Worm (Caenorhabditis elegans) whole organism, L2 larva: Measurements from ENCODE around the gene F56A8.3.

ENCODE experiments used
- C34F6.9 ChIP-seq: fragments of 150-350 bp; optimal IDR thresholded peaks from 2 replicates; lab custom pipeline; 2014; ENCODE audit warnings: missing biosample characterization, missing genetic modification characterization
- R02D3.7 ChIP-seq: fragments of 150-350 bp; optimal IDR thresholded peaks from 2 replicates; lab custom pipeline; 2014; ENCODE audit warnings: missing biosample characterization, missing genetic modification characterization
- Y55F3AM.14 ChIP-seq: fragments of 200-800 bp; sonication (Bioruptor generic); optimal IDR thresholded peaks from 2 replicates; lab custom pipeline; 2018; ENCODE audit warnings: mild to moderate bottlenecking, missing genetic modification characterization, missing compliant biosample characterization
- aly-2 ChIP-seq: fragments of 150-350 bp; optimal IDR thresholded peaks from 2 replicates; lab custom pipeline; 2014; ENCODE audit warnings: missing biosample characterization, missing genetic modification characterization
- ama-1 ChIP-seq: fragments of 150-350 bp; optimal IDR thresholded peaks from 2 replicates; lab custom pipeline; 2018; ENCODE audit warnings: inconsistent platforms
- ceh-16 ChIP-seq: fragments of 150-350 bp; optimal IDR thresholded peaks from 2 replicates; lab custom pipeline; 2014; ENCODE audit warnings: missing biosample characterization, missing genetic modification characterization
- ceh-82 ChIP-seq: fragments of 150-350 bp; optimal IDR thresholded peaks from 2 replicates; lab custom pipeline; 2014; ENCODE audit warnings: missing biosample characterization, missing genetic modification characterization
- crh-2 ChIP-seq: sonication (generic microtip); optimal IDR thresholded peaks from 2 replicates; lab custom pipeline; 2017; ENCODE audit warnings: missing biosample characterization, missing genetic modification characterization
- egl-27 ChIP-seq: sonication (generic microtip); optimal IDR thresholded peaks from 3 replicates; lab custom pipeline; 2017; ENCODE audit warnings: missing biosample characterization, missing genetic modification reagents, missing genetic modification characterization
- elt-1 ChIP-seq: fragments of 150-350 bp; optimal IDR thresholded peaks from 2 replicates; lab custom pipeline; 2014; ENCODE audit warnings: missing biosample characterization, missing genetic modification characterization
- elt-3 ChIP-seq: sonication (generic microtip); optimal IDR thresholded peaks from 2 replicates; lab custom pipeline; 2017; ENCODE audit warnings: missing biosample characterization, missing genetic modification characterization
- fos-1 ChIP-seq: fragments of 150-350 bp; optimal IDR thresholded peaks from 2 replicates; lab custom pipeline; 2014; ENCODE audit warnings: missing biosample characterization, missing genetic modification characterization
- gmeb-1 ChIP-seq: fragments of 150-350 bp; optimal IDR thresholded peaks from 2 replicates; lab custom pipeline; 2014; ENCODE audit warnings: missing biosample characterization, missing genetic modification characterization
- lin-11 ChIP-seq: fragments of 150-350 bp; sonication (generic microtip); optimal IDR thresholded peaks from 2 replicates; lab custom pipeline; 2014; ENCODE audit warnings: missing biosample characterization, missing genetic modification characterization, inconsistent platforms, mixed read lengths
- lsy-2 ChIP-seq, 2 experiments: fragments of 150-350 bp in 1 of 2; sonication (generic microtip) in 1 of 2; optimal IDR thresholded peaks; 2 replicates each; lab custom pipeline; 2014 to 2017; ENCODE audit warnings: missing biosample characterization in 2 of 2, missing genetic modification characterization in 2 of 2
- mab-5 ChIP-seq: fragments of 150-350 bp; optimal IDR thresholded peaks from 2 replicates; lab custom pipeline; 2014; ENCODE audit warnings: missing biosample characterization, missing genetic modification characterization
- mbf-1 ChIP-seq: sonication (generic microtip); optimal IDR thresholded peaks from 2 replicates; lab custom pipeline; 2017; ENCODE audit warnings: missing biosample characterization, missing genetic modification characterization
- mdl-1 ChIP-seq, 2 experiments: fragments of 150-350 bp in 1 of 2; sonication (generic microtip) in 1 of 2; optimal IDR thresholded peaks; 2 replicates each; lab custom pipeline; 2017; ENCODE audit warnings: missing biosample characterization in 2 of 2, missing genetic modification characterization in 2 of 2
- nhr-10 ChIP-seq: sonication (generic microtip); optimal IDR thresholded peaks from 2 replicates; lab custom pipeline; 2017; ENCODE audit warnings: missing biosample characterization, missing genetic modification characterization
- nhr-11 ChIP-seq: fragments of 150-350 bp; optimal IDR thresholded peaks from 2 replicates; lab custom pipeline; 2014; ENCODE audit warnings: missing biosample characterization, missing genetic modification characterization
- nhr-12 ChIP-seq: fragments of 150-350 bp; optimal IDR thresholded peaks from 2 replicates; lab custom pipeline; 2014; ENCODE audit warnings: missing biosample characterization, missing genetic modification characterization
- nhr-129 ChIP-seq: fragments of 150-350 bp; optimal IDR thresholded peaks from 2 replicates; lab custom pipeline; 2014; ENCODE audit warnings: missing biosample characterization, missing genetic modification characterization
- nhr-21 ChIP-seq: fragments of 150-350 bp; optimal IDR thresholded peaks from 2 replicates; lab custom pipeline; 2014; ENCODE audit warnings: missing biosample characterization, missing genetic modification characterization
- nhr-25 ChIP-seq: fragments of 150-350 bp; sonication (generic microtip); optimal IDR thresholded peaks from 3 replicates; lab custom pipeline; 2014; ENCODE audit warnings: missing biosample characterization, missing genetic modification characterization
- nhr-6 ChIP-seq: fragments of 150-350 bp; optimal IDR thresholded peaks from 2 replicates; lab custom pipeline; 2014; ENCODE audit warnings: missing biosample characterization, missing genetic modification characterization
- nhr-77 ChIP-seq: fragments of 150-350 bp; optimal IDR thresholded peaks from 2 replicates; lab custom pipeline; 2014; ENCODE audit warnings: missing biosample characterization, missing genetic modification characterization
- sem-4 ChIP-seq: fragments of 150-350 bp; optimal IDR thresholded peaks from 2 replicates; lab custom pipeline; 2014; ENCODE audit warnings: missing biosample characterization, missing genetic modification reagents, missing genetic modification characterization
- sma-3 ChIP-seq: sonication (generic microtip); optimal IDR thresholded peaks from 2 replicates; lab custom pipeline; 2016; ENCODE audit warnings: missing genetic modification reagents, missing genetic modification characterization, missing compliant biosample characterization
- sma-9 ChIP-seq, 2 experiments: fragments of 150-350 bp in 1 of 2; sonication (generic microtip) in 1 of 2; optimal IDR thresholded peaks; 2 replicates each; lab custom pipeline; 2014 to 2016; ENCODE audit warnings: missing genetic modification characterization in 2 of 2, mild to moderate bottlenecking in 1 of 2, missing biosample characterization in 1 of 2, missing compliant biosample characterization in 1 of 2, missing genetic modification reagents in 1 of 2, moderate library complexity in 1 of 2
- snpc-4 ChIP-seq: fragments of 150-350 bp; optimal IDR thresholded peaks from 2 replicates; lab custom pipeline; 2014; ENCODE audit warnings: missing biosample characterization, missing genetic modification characterization
- unc-39 ChIP-seq: fragments of 150-350 bp; optimal IDR thresholded peaks from 2 replicates; lab custom pipeline; 2014; ENCODE audit warnings: missing biosample characterization, missing genetic modification characterization
- unc-55 ChIP-seq: fragments of 150-350 bp; sonication (generic microtip); optimal IDR thresholded peaks from 3 replicates; lab custom pipeline; 2014; ENCODE audit warnings: missing biosample characterization, missing genetic modification reagents, missing genetic modification characterization
- unc-62 ChIP-seq: fragments of 150-350 bp; optimal IDR thresholded peaks from 2 replicates; lab custom pipeline; 2014; ENCODE audit warnings: missing biosample characterization, missing genetic modification reagents, missing genetic modification characterization
- zag-1 ChIP-seq: fragments of 150-350 bp; optimal IDR thresholded peaks from 2 replicates; lab custom pipeline; 2014; ENCODE audit warnings: missing biosample characterization, missing genetic modification characterization
- ztf-11 ChIP-seq: sonication (generic microtip); optimal IDR thresholded peaks from 2 replicates; lab custom pipeline; 2017; ENCODE audit warnings: missing biosample characterization, missing genetic modification characterization
- ztf-4 ChIP-seq: fragments of 150-350 bp; optimal IDR thresholded peaks from 2 replicates; lab custom pipeline; 2014; ENCODE audit warnings: missing biosample characterization, missing genetic modification characterization

The F56A8.3 gene

DNA sequence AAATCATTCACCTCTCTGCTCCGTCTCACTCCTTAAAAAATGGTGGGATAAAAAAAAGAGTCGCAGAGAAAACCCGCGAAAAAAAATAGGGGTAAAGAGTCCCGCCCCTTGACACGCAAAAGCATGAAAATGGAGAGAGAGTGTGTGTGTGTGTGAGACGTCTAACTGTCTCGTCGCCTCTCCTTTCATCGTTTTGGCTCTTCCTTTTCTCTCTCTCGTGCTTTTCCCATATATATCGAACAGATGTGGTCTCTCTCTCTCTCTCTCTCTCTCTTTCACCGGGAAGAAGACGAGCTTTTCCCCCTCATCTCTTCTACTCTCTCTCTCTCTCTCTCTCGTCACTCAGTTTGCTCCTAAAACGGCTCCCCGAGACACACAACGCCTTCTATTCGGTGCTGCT lies 19.1 kb downstream of the F56A8.3 start (continued):
- TF ChIP-seq sem-4 (tag; lab: Kevin White, UChicago) (peak; percentile 74), zag-1 (tag; lab: Kevin White, UChicago) (peak; percentile 86), unc-62 (GFP tag; lab: Kevin White, UChicago) (no peak), nhr-25 (tag; lab: Kevin White, UChicago) (no peak), ceh-16 (tag; lab: Kevin White, UChicago) (no peak), ztf-11 (tag; lab: Kevin White, UChicago) (no peak), mbf-1 (tag; lab: Kevin White, UChicago) (no peak), sma-9 (GFP tag; optimal IDR thresholded peaks at IDR 0.05; lab: Kevin White, UChicago) (peak; percentile 85), sma-9 (tag; optimal IDR thresholded peaks at IDR 0.05; lab: Kevin White, UChicago) (no peak), lsy-2 (tag; optimal IDR thresholded peaks at IDR 0.05; lab: Kevin White, UChicago) (peak; percentile 4 to 76), ztf-4 (tag; lab: Kevin White, UChicago) (peak; percentile 17), egl-27 (tag; lab: Kevin White, UChicago) (peak; percentile 47), C34F6.9 (peak; percentile 89), elt-3 (no peak), Y55F3AM.14 (GFP tag; lab: Kevin White, UChicago) (peak; percentile 74), nhr-21 (tag; lab: Kevin White, UChicago) (peak; percentile 9), R02D3.7 (tag; lab: Kevin White, UChicago) (no peak), crh-2 (tag; lab: Kevin White, UChicago) (peak; percentile 83), lin-11 (tag; lab: Kevin White, UChicago) (peak; percentile 2), ceh-82 (tag; lab: Kevin White, UChicago) (no peak), gmeb-1 (tag; lab: Kevin White, UChicago) (no peak), mab-5 (tag; lab: Kevin White, UChicago) (peak; percentile 58), snpc-4 (peak; percentile 35), nhr-12 (tag; lab: Kevin White, UChicago) (no peak)

DNA sequence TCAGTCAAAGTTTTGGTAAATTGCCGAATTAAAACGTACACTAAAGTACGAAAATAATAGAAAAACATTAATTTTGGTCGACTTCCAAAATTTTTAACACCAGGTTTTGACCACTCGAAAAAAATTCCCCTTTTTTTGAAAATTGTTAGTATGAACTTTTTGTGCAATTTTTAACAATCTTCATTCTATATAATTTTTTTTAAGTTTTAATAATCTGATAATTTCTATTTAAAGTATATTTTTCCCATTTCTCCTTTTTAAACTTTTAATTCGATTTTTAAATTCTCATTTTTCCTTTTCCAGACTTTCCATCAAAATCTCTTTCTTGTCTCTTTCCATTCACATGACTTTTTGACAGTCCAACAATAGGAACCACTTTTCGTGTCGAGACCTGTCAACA lies 20.3 kb downstream of the F56A8.3 start, which contains the start of gene unc-64:
unc-64 (plus strand) TSS at position 301 of the 400 bp plus-strand sequence.
- no peak for TF ChIP-seq gmeb-1 (tag; lab: Kevin White, UChicago)
- TF ChIP-seq snpc-4 = no peak
- no peak for TF ChIP-seq nhr-11 (tag; lab: Kevin White, UChicago)
- no peak for TF ChIP-seq mdl-1 (tag; optimal IDR thresholded peaks at IDR 0.05; lab: Kevin White, UChicago)
- TF ChIP-seq nhr-21 (tag; lab: Kevin White, UChicago) = no peak
- no peak for TF ChIP-seq nhr-10 (tag; lab: Kevin White, UChicago)
- TF ChIP-seq unc-55 (GFP tag; lab: Kevin White, UChicago) = no peak
- TF ChIP-seq mbf-1 (tag; lab: Kevin White, UChicago) = no peak
- TF ChIP-seq ztf-11 (tag; lab: Kevin White, UChicago) = no peak
- no peak for TF ChIP-seq R02D3.7 (tag; lab: Kevin White, UChicago)
- no peak for TF ChIP-seq nhr-6 (tag; lab: Kevin White, UChicago)
- TF ChIP-seq elt-1 = no peak

DNA sequence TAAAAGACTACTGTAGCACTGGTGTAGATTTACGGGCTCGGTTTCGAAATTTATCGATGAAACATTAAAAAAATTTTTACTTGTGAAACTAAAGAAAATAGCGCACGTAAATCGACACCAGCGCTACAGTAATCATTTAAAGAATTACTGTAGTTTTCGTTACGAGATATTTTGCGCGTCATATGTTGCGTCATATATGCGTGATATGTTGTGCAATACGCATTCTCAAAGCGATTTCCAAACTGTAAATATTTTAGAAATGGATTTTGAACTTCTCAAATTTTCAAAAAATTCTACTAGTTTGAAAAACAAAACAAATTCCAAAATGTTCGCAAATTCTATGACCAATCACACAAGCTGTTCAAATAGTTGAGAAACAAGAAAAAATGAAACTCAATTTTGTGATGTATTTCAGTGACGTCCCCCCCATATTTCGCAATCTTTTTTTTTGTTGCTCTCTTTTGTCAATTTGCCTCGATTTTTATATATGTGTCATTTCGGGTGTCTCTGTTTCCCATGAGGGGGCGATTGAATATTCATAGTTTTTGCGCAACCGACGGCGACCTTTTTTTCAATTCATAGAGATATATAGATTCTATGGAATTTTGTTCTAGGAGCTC lies 21.3 kb downstream of the F56A8.3 start:
- TF ChIP-seq unc-39 (tag; lab: Kevin White, UChicago) (no peak), C34F6.9 (peak; percentile 9), ceh-16 (tag; lab: Kevin White, UChicago) (no peak), unc-55 (GFP tag; lab: Kevin White, UChicago) (peak; percentile 25)
- TF ChIP-seq, all 48 proteins: peak for 2

DNA sequence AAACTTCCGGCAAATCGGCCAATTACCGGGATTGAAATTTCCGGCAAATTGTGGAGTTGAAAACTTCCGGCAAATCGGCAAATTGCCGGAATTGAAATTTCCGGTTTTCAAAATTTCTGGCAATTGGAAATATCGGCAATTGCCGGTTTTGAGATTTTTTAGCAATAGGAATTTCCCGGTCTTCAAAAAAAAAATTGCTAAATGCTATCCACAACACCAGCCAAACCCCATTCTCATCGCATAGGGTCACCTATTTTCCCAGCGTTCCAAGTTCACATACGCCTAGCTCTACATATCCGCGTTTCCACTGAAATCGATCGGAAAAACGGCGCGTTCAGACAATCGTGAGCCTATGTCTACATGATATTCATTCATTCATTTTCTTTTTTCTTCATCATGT lies 28.7 kb downstream of the F56A8.3 start, which contains the start of gene F56A8.8:
F56A8.8 (plus strand) TSS at position 301 of the 400 bp plus-strand sequence.
- TF ChIP-seq elt-1 (no peak), zag-1 (tag; lab: Kevin White, UChicago) (no peak), fos-1 (tag; lab: Kevin White, UChicago) (no peak), C34F6.9 (no peak), nhr-6 (tag; lab: Kevin White, UChicago) (no peak), ztf-11 (tag; lab: Kevin White, UChicago) (no peak), ceh-16 (tag; lab: Kevin White, UChicago) (no peak), nhr-77 (tag; lab: Kevin White, UChicago) (no peak), lin-11 (tag; lab: Kevin White, UChicago) (no peak), ztf-4 (tag; lab: Kevin White, UChicago) (no peak), nhr-129 (no peak), ceh-82 (tag; lab: Kevin White, UChicago) (no peak), ama-1 (lab: Kevin White, UChicago) (no peak), nhr-21 (tag; lab: Kevin White, UChicago) (no peak), aly-2 (tag; lab: Kevin White, UChicago) (no peak), sma-3 (GFP tag; lab: Kevin White, UChicago) (no peak)
- TF ChIP-seq, all 48 proteins: peak for 0
